Worm (Caenorhabditis elegans): Measurements from ENCODE around the gene Y54G2A.44.

DNA sequence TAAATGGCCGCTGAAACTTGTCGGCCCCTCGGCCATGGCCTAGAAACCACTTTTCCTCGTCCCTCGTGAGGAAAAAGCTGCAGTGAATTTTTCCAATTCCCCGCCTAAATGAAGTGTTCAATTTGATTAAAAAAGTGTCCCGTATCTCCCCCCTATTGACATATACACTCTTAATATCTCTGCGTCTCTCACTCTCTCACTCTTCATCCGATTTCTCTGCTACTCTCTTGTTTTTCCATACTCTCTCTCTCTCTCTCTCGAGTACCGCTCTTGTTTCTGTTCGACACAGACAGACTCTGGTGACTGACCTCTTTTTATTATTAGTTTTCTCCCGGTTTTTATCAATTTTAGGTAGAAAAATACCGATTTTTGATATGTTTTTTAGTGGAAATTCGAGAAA is 16.6 kb upstream of the Y54G2A.44 start:
- TF ChIP-seq ces-1 (GFP tag; optimal IDR thresholded peaks at IDR 0.05) (peak; percentile 90), pha-4 (tag; optimal IDR thresholded peaks at IDR 0.05) (peak; percentile 71), elt-1 (tag; optimal IDR thresholded peaks at IDR 0.05; ENCODE audit: borderline replicate concordance, insufficient read depth) (no peak), nhr-28 (tag; optimal IDR thresholded peaks at IDR 0.05) (no peak), bed-3 (GFP tag; optimal IDR thresholded peaks at IDR 0.05) (no peak), ceh-39 (tag; optimal IDR thresholded peaks at IDR 0.05) (no peak), lin-13 (tag; optimal IDR thresholded peaks at IDR 0.05) (no peak)

Data from whole organism, mixed stage, embryonic.